Fruit fly (Drosophila melanogaster): Measurements from ENCODE around the gene cup.

Gene cup

DNA sequence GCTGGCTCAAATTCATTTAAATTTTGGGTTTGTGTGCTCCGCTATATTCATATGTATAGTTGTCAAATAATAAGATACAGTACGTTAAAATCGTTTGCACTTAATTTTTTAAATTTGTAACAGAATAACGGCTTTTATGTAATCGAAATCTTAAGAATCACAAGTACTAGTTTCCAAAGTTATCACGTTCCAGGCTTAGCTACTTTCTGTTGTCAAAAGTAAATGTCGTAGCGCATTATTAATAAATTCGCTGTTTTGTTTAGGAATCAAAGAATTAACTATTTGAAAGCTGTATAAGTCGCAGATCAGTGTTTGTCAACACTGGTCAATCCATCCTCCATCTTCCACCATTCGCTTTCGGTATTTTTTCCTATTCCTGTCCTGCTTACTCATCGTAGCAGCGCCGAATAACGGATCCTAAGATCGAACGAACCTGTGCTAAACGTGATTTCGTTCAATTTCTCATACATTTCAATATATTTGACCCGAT is at the start of gene cup, which contains the start of the genes CG13771 and CG34310:
TSS of gene cup (plus strand) at position 103 of the 490 bp plus-strand sequence.
TSS of gene CG13771 (minus strand) at position 51 of the 490 bp plus-strand sequence.
TSS of gene CG34310 (plus strand) at position 103 of the 490 bp plus-strand sequence.
- TF ChIP-seq h (optimal IDR thresholded peaks at IDR 0.05) (no peak), insv (optimal IDR thresholded peaks at IDR 0.05) (no peak), Myc (optimal IDR thresholded peaks at IDR 0.05) (no peak), Sin3A (optimal IDR thresholded peaks at IDR 0.05) (no peak), psq (optimal IDR thresholded peaks at IDR 0.05) (no peak), ttk (optimal IDR thresholded peaks at IDR 0.05) (no peak)

DNA sequence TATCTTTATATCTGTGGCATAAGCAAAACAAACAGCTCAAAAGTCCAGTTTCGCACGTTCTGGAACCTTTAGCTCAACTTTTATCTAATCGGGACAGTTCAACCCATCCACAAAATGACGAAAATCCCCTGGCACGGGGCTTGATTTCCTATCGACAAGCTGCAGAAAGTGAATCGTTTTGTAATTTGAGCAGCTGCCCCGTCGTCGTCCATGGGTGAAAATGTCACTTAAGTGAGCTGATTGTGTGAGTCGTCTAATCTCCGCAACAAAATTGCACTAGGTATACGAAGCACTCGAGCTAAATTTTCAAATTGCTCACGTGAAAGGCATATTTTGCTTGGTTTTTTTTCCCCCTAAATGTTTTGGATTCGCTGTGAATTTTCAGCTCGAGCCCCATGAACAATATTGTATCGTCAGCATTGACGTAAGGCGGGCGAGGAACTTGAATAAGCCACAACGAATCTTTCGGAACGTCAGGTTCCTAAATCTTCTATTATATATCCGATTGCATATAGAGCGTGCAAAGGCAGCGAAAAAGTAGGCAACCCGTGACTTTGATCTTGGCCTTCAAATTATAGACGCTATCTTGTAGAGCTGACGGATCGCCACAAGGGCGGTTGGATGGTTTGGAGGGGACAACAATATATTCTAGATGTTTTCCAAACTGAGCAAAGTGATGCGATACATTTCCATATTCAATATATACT is 49.1 kb upstream of the cup start:
- TF ChIP-seq insv (optimal IDR thresholded peaks at IDR 0.05) (no peak), ttk (optimal IDR thresholded peaks at IDR 0.05) (no peak), psq (optimal IDR thresholded peaks at IDR 0.05) (no peak), Myc (optimal IDR thresholded peaks at IDR 0.05) (no peak), Sin3A (optimal IDR thresholded peaks at IDR 0.05) (no peak), h (optimal IDR thresholded peaks at IDR 0.05) (no peak)

DNA sequence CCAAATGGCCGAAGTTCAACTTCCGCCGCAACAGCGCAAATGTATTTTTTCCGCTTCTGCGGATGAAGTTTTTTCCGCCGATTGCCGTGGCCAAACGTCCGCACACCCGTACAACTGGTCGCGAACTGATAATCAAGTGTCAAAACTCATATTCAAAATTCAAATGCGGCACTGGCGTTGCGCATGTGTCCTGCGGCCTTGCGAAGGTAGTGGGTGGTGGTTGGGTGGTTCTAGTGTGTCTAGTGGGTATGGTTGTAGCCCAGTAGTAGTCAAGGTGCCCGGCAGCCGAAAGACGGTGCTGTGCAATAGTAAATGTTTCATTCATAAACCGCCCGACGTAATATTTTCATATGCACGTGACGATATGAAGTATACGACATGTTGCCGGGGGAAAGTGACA is 41.9 kb upstream of the cup start, which contains the start of gene DIP-iota:
TSS of gene DIP-iota (minus strand) at position 101 of the 400 bp plus-strand sequence.
- TF ChIP-seq h (optimal IDR thresholded peaks at IDR 0.05) = no peak
- no peak for TF ChIP-seq Myc (optimal IDR thresholded peaks at IDR 0.05)
- TF ChIP-seq ttk (optimal IDR thresholded peaks at IDR 0.05) = no peak
- no peak for TF ChIP-seq insv (optimal IDR thresholded peaks at IDR 0.05)
- no peak for TF ChIP-seq Sin3A (optimal IDR thresholded peaks at IDR 0.05)
- TF ChIP-seq psq (optimal IDR thresholded peaks at IDR 0.05) = no peak

DNA sequence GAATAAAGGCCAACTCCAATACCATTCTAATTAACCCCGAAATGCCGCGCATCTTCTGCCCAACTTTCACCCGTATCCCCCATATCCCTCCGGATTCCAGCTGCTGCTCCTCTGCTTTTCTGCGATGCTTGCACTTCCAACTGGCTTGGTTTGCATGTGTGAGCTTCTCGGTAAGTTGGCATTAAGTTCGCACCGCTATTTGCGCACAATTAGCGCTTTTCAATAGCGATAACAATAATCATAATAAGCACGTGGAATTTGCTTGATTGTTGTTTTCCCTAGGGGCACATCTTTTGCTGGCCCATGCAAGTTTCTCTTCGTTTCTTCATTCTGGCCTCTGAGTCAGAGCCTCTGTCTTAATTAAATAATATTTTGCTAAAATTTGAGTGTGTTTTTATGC is 41.4 kb upstream of the cup start:
- TF ChIP-seq psq (optimal IDR thresholded peaks at IDR 0.05) = no peak

dm6 chr2L:6622642-6623162 is 40.8 kb upstream of the cup start, which contains the start of gene CG34345:
CG34345 (plus strand) TSS chr2L:6623112.
- TF ChIP-seq Myc (optimal IDR thresholded peaks at IDR 0.05) (no peak), psq (optimal IDR thresholded peaks at IDR 0.05) (no peak), h (optimal IDR thresholded peaks at IDR 0.05) (no peak), insv (optimal IDR thresholded peaks at IDR 0.05) (no peak), Sin3A (optimal IDR thresholded peaks at IDR 0.05) (no peak), ttk (optimal IDR thresholded peaks at IDR 0.05) (no peak)

dm6 chr2L:6632307-6632706 is 31.2 kb upstream of the cup start, which contains the start of gene Oatp26F:
Oatp26F (minus strand) TSS chr2L:6632407.
- TF ChIP-seq ttk (optimal IDR thresholded peaks at IDR 0.05) (no peak), h (optimal IDR thresholded peaks at IDR 0.05) (no peak), Sin3A (optimal IDR thresholded peaks at IDR 0.05) (no peak), insv (optimal IDR thresholded peaks at IDR 0.05) (no peak), Myc (optimal IDR thresholded peaks at IDR 0.05) (no peak), psq (optimal IDR thresholded peaks at IDR 0.05) (no peak)

DNA sequence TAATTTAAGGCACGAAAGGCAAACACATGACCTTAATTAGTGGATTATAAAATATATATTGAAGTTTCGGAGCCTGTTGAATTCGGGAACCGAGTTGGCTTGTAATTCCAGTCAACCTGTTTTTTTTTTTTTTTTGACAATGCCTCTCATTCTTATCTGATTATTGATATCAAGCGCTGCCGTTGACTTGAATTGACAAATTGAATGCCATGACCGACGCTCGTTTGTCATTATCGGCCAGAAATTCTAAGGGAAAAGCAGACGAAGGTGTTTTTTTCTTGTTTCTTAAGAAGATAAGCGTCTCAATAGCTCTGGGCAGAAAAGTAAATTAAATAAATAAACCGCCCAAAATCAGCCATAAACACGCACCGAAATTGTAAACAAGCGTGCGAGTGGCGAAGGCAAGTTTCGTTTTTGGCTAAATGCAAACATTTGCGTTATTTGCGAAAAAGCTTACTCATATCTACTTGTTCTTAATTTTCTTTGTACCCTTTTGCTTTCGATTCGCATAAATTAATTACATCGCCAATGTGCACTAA is 20.2 kb upstream of the cup start:
- TF ChIP-seq insv (optimal IDR thresholded peaks at IDR 0.05) (no peak), psq (optimal IDR thresholded peaks at IDR 0.05) (no peak), h (optimal IDR thresholded peaks at IDR 0.05) (no peak), Sin3A (optimal IDR thresholded peaks at IDR 0.05) (no peak), Myc (optimal IDR thresholded peaks at IDR 0.05) (no peak), ttk (optimal IDR thresholded peaks at IDR 0.05) (no peak)

dm6 chr2L:6644421-6645059 is 18.9 kb upstream of the cup start:
- no peak for TF ChIP-seq insv (optimal IDR thresholded peaks at IDR 0.05)
- no peak for TF ChIP-seq ttk (optimal IDR thresholded peaks at IDR 0.05)
- TF ChIP-seq Myc (optimal IDR thresholded peaks at IDR 0.05) = no peak
- no peak for TF ChIP-seq psq (optimal IDR thresholded peaks at IDR 0.05)
- no peak for TF ChIP-seq h (optimal IDR thresholded peaks at IDR 0.05)
- no peak for TF ChIP-seq Sin3A (optimal IDR thresholded peaks at IDR 0.05)

DNA sequence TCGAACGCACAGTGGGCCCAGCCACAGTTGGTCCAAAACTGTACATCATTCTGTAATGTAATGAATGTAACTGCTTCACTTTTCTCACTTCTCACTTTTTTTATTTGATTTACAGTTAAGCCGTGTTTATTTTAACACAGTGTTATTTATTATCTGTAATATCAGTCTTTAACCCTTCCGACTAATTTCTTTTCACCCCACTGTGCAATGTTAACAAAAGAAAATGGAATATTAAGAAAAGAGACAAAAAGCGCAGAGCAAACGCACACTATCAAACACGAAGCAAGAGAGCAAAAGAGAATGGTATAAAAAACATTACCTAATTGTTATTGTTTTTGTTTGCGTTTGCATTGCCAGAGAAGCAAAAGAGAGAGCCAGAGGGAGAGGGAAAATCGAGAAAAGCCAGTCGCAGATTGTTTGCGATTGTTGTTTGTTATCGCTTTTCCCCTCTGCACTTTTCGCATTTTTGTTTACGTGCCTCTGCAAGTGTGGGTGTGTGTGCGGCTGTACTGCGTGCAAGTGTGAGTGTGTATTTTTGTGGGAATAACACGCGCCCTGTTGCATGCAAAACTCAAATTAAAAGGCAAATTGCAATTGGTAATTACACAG is 16.3 kb upstream of the cup start:
- TF ChIP-seq ttk (optimal IDR thresholded peaks at IDR 0.05) (no peak), h (optimal IDR thresholded peaks at IDR 0.05) (no peak), insv (optimal IDR thresholded peaks at IDR 0.05) (no peak), psq (optimal IDR thresholded peaks at IDR 0.05) (no peak), Myc (optimal IDR thresholded peaks at IDR 0.05) (no peak), Sin3A (optimal IDR thresholded peaks at IDR 0.05) (no peak)

DNA sequence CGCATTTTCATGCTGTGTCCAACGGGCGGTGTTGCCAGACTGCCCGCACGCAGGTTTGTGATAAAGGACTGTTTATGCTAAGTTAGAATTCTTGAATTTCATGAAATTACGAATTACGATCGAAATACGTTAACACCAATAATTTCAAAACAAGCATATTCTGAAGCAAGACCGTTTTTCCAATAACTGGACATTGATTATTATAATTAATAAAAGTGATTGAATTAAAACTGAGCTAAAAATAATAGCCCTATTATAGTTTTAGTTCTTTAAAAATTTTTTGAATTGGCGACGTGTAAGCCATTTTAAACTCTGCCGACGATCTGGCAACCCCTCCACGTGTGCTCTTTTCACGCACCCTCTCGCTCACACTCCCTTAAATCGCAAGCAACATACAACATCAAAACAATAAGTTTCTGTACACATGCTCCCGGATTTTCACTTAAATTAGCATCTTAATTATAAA is 15.3 kb upstream of the cup start:
- TF ChIP-seq ttk (optimal IDR thresholded peaks at IDR 0.05) (no peak), psq (optimal IDR thresholded peaks at IDR 0.05) (no peak), Myc (optimal IDR thresholded peaks at IDR 0.05) (no peak), insv (optimal IDR thresholded peaks at IDR 0.05) (no peak), h (optimal IDR thresholded peaks at IDR 0.05) (no peak), Sin3A (optimal IDR thresholded peaks at IDR 0.05) (no peak)

- TF ChIP-seq Myc (optimal IDR thresholded peaks at IDR 0.05) (no peak), psq (optimal IDR thresholded peaks at IDR 0.05) (no peak), h (optimal IDR thresholded peaks at IDR 0.05) (no peak), ttk (optimal IDR thresholded peaks at IDR 0.05) (no peak), insv (optimal IDR thresholded peaks at IDR 0.05) (no peak), Sin3A (optimal IDR thresholded peaks at IDR 0.05) (no peak)
Observed at dm6 chr2L:6649085-6649754, 14.2 kb upstream of the cup start, which contains the start of the genes CG31635 and Tango1. CG31635 (minus strand) TSS chr2L:6649114. Tango1 (plus strand) TSS chr2L:6649388.
